Worm (Caenorhabditis elegans): ENCODE results near the gene W08G11.1.

DNA sequence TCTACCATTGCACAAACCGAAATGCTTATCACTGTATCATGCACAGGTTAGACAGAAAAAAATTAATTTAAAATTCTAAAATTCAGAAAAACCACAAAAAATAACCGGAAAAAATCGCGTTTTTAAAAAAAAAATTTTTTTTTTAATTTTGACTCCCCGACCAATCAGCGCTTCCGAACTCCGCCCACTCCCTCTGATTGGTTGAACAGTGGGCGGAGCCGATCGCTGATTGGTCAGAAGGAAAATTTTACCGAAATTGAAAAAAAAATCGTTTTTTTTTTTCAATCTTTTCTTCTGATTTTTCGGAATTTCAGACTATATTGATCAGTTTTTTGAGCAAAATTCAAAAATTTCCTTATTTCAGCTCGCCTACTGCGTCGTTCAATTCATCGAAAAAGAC is 14.5 kb downstream of the W08G11.1 start:
- TF ChIP-seq mxl-3 (GFP tag; optimal IDR thresholded peaks at IDR 0.05) (no peak), jun-1 (tag; optimal IDR thresholded peaks at IDR 0.05) (no peak), ZK546.5 (tag; optimal IDR thresholded peaks at IDR 0.05) (no peak), nhr-42 (GFP tag; IDR thresholded peaks at IDR 0.05) (no peak), ZK337.2 (GFP tag; IDR thresholded peaks at IDR 0.05) (no peak), F44E2.7 (GFP tag; IDR thresholded peaks at IDR 0.05) (no peak), fkh-10 (GFP tag; optimal IDR thresholded peaks at IDR 0.05) (no peak), pha-4 (GFP tag; IDR thresholded peaks at IDR 0.05) (no peak), pha-4 (tag; optimal IDR thresholded peaks at IDR 0.05) (no peak), R02D3.7 (tag; optimal IDR thresholded peaks at IDR 0.05) (no peak), ama-1 (optimal IDR thresholded peaks at IDR 0.05) (no peak), nhr-41 (GFP tag; IDR thresholded peaks at IDR 0.05) (no peak), hlh-11 (tag; optimal IDR thresholded peaks at IDR 0.05) (no peak), lin-1 (GFP tag; IDR thresholded peaks at IDR 0.05) (no peak), cey-2 (tag; optimal IDR thresholded peaks at IDR 0.05; ENCODE audit: borderline replicate concordance, insufficient read depth) (no peak)

All from whole organism, L4 larva.